Fruit fly (Drosophila melanogaster) whole organism, embryonic: Measurements from ENCODE around the gene CG7432.

ENCODE experiments used
- ATbp ChIP-seq: fragments of 200-800 bp; sonication (Bioruptor generic); optimal IDR thresholded peaks from 2 replicates; lab custom pipeline; 2017; ENCODE audit warnings: missing biosample characterization, mild to moderate bottlenecking, missing genetic modification characterization, missing genetic modification reagents
- Ada2b ChIP-seq: fragments of 200-800 bp; sonication (Bioruptor generic); IDR thresholded peaks from 2 replicates; pipeline ENCODE4 v1.3.6; 2022; ENCODE audit warnings: missing biosample characterization, missing genetic modification characterization
- BEAF-32 ChIP-seq: fragments of 200-800 bp; sonication (Bioruptor generic); optimal IDR thresholded peaks from 3 replicates; lab custom pipeline; 2017; ENCODE audit warnings: missing biosample characterization, missing genetic modification characterization, mild to moderate bottlenecking, moderate library complexity, missing genetic modification reagents
- Blimp-1 ChIP-seq: fragments of 200-800 bp; sonication (Bioruptor generic); optimal IDR thresholded peaks from 3 replicates; lab custom pipeline; 2018; ENCODE audit warnings: missing biosample characterization, missing genetic modification characterization, mild to moderate bottlenecking, moderate library complexity, missing genetic modification reagents
- CG10274 ChIP-seq: fragments of 200-800 bp; sonication (Bioruptor generic); optimal IDR thresholded peaks from 3 replicates; lab custom pipeline; 2017; ENCODE audit warnings: missing biosample characterization, mild to moderate bottlenecking, missing genetic modification characterization
- CG10462 ChIP-seq: fragments of 200-800 bp; sonication (Bioruptor generic); optimal IDR thresholded peaks from 2 replicates; lab custom pipeline; 2016; ENCODE audit warnings: missing biosample characterization, missing genetic modification characterization
- CG11093 ChIP-seq: fragments of 200-800 bp; sonication (Bioruptor generic); IDR thresholded peaks from 3 replicates; pipeline ENCODE4 v1.3.6; 2022; ENCODE audit warnings: missing biosample characterization, missing genetic modification characterization
- CG11695 ChIP-seq: fragments of 200-800 bp; sonication (Bioruptor generic); IDR thresholded peaks from 3 replicates; pipeline ENCODE4 v1.3.6; 2022; ENCODE audit warnings: missing biosample characterization, missing genetic modification characterization
- CG12769 ChIP-seq: fragments of 200-800 bp; sonication (Bioruptor generic); optimal IDR thresholded peaks from 2 replicates; lab custom pipeline; 2019; ENCODE audit warnings: missing biosample characterization, mild to moderate bottlenecking, missing genetic modification characterization, moderate library complexity
- CG13296 ChIP-seq: fragments of 200-800 bp; sonication (Bioruptor generic); optimal IDR thresholded peaks from 3 replicates; lab custom pipeline; 2018; ENCODE audit warnings: missing biosample characterization, mild to moderate bottlenecking, missing genetic modification characterization
- CG13624 ChIP-seq: fragments of 200-800 bp; sonication (Bioruptor generic); optimal IDR thresholded peaks from 2 replicates; lab custom pipeline; 2016; ENCODE audit warnings: missing biosample characterization, missing genetic modification characterization
- CG14014 ChIP-seq: fragments of 200-800 bp; sonication (Bioruptor generic); IDR thresholded peaks from 2 replicates; pipeline ENCODE4 v1.3.6; 2022; ENCODE audit warnings: missing biosample characterization, missing genetic modification characterization
- CG14441 ChIP-seq: fragments of 200-800 bp; sonication (Bioruptor generic); IDR thresholded peaks from 2 replicates; pipeline ENCODE4 v1.3.6; 2022; ENCODE audit warnings: missing biosample characterization, missing genetic modification characterization
- CG1647 ChIP-seq: fragments of 200-800 bp; sonication (Bioruptor generic); optimal IDR thresholded peaks from 3 replicates; lab custom pipeline; 2016; ENCODE audit warnings: missing biosample characterization, missing genetic modification characterization
- CG18011 ChIP-seq: fragments of 200-800 bp; sonication (Bioruptor generic); optimal IDR thresholded peaks from 2 replicates; lab custom pipeline; 2017; ENCODE audit warnings: missing biosample characterization, missing genetic modification characterization, mild to moderate bottlenecking, moderate library complexity, missing genotype
- CG18599 ChIP-seq: fragments of 200-800 bp; sonication (Bioruptor generic); optimal IDR thresholded peaks from 3 replicates; lab custom pipeline; 2017; ENCODE audit warnings: missing biosample characterization, missing genetic modification characterization, mild to moderate bottlenecking, moderate library complexity, missing genetic modification reagents
- CG2116 ChIP-seq: fragments of 200-800 bp; sonication (Bioruptor generic); optimal IDR thresholded peaks from 3 replicates; lab custom pipeline; 2018; ENCODE audit warnings: missing biosample characterization, mild to moderate bottlenecking, missing genetic modification characterization
- CG31441 ChIP-seq: fragments of 200-800 bp; sonication (Bioruptor generic); IDR thresholded peaks from 2 replicates; pipeline ENCODE4 v1.3.6; 2022; ENCODE audit warnings: missing biosample characterization, missing genetic modification characterization
- CG33557 ChIP-seq: fragments of 200-800 bp; sonication (Bioruptor generic); optimal IDR thresholded peaks from 2 replicates; lab custom pipeline; 2019; ENCODE audit warnings: missing biosample characterization, mild to moderate bottlenecking, missing genetic modification characterization, moderate library complexity
- CG4404 ChIP-seq: fragments of 200-800 bp; sonication (Bioruptor generic); IDR thresholded peaks from 2 replicates; pipeline ENCODE4 v1.3.6; 2022; ENCODE audit warnings: missing biosample characterization, missing genetic modification characterization
- CG7786 ChIP-seq: fragments of 200-800 bp; sonication (Bioruptor generic); optimal IDR thresholded peaks from 2 replicates; lab custom pipeline; 2016; ENCODE audit warnings: missing biosample characterization, missing genetic modification characterization
- CG7987 ChIP-seq: fragments of 200-800 bp; sonication (Bioruptor generic); optimal IDR thresholded peaks from 2 replicates; lab custom pipeline; 2018; ENCODE audit warnings: missing biosample characterization, mild to moderate bottlenecking, missing genetic modification characterization, moderate library complexity
- CG8089 ChIP-seq: fragments of 200-800 bp; sonication (Bioruptor generic); optimal IDR thresholded peaks from 3 replicates; lab custom pipeline; 2016; ENCODE audit warnings: missing biosample characterization, missing genetic modification characterization
- E2f1 ChIP-seq: fragments of 200-800 bp; sonication (Bioruptor generic); IDR thresholded peaks from 2 replicates; pipeline ENCODE4 v1.3.6; 2022; ENCODE audit warnings: missing biosample characterization, missing genetic modification characterization
- Fer2 ChIP-seq: fragments of 200-800 bp; sonication (Bioruptor generic); optimal IDR thresholded peaks from 2 replicates; lab custom pipeline; 2018; ENCODE audit warnings: missing biosample characterization, mild to moderate bottlenecking, missing genetic modification characterization, moderate library complexity
- Mad ChIP-seq: fragments of 200-800 bp; sonication (Bioruptor generic); optimal IDR thresholded peaks from 2 replicates; lab custom pipeline; 2016; ENCODE audit warnings: missing biosample characterization, missing genetic modification characterization
- Med ChIP-seq: fragments of 200-800 bp; sonication (Bioruptor generic); peaks from one replicate; lab custom pipeline; 2016; ENCODE audit warnings: missing biosample characterization, missing genetic modification characterization, mild to moderate bottlenecking, inconsistent platforms, moderate library complexity
- Mes4 ChIP-seq: fragments of 200-800 bp; sonication (Bioruptor generic); optimal IDR thresholded peaks from 2 replicates; lab custom pipeline; 2016; ENCODE audit warnings: missing biosample characterization, missing genetic modification characterization
- Nf-YA ChIP-seq: fragments of 200-800 bp; sonication (Bioruptor generic); IDR thresholded peaks from 2 replicates; pipeline ENCODE4 v1.3.6; 2022; ENCODE audit warnings: missing biosample characterization, missing genetic modification characterization
- Nf-YB ChIP-seq: fragments of 200-800 bp; sonication (Bioruptor generic); optimal IDR thresholded peaks from 3 replicates; lab custom pipeline; 2019; ENCODE audit warnings: missing biosample characterization, mild to moderate bottlenecking, missing genetic modification characterization, moderate library complexity
- Scr ChIP-seq: fragments of 200-800 bp; sonication (Bioruptor generic); IDR thresholded peaks from 2 replicates; pipeline ENCODE4 v1.3.6; 2022; ENCODE audit warnings: missing biosample characterization, missing genetic modification characterization; ENCODE audit not compliant: partially characterized antibody
- Sin3A ChIP-seq: fragments of >200 bp; optimal IDR thresholded peaks from 2 replicates; lab custom pipeline; 2018
- Six4 ChIP-seq: fragments of 200-800 bp; sonication (Bioruptor generic); optimal IDR thresholded peaks from 2 replicates; lab custom pipeline; 2016; ENCODE audit warnings: missing biosample characterization, missing genetic modification characterization
- aop ChIP-seq: fragments of 200-800 bp; sonication (Bioruptor generic); IDR thresholded peaks from 2 replicates; pipeline ENCODE4 v1.3.6; 2022; ENCODE audit warnings: missing biosample characterization, missing genetic modification characterization
- cg ChIP-seq: fragments of 200-800 bp; sonication (Bioruptor generic); optimal IDR thresholded peaks from 3 replicates; lab custom pipeline; 2019; ENCODE audit warnings: missing biosample characterization, mild to moderate bottlenecking, missing genetic modification characterization, moderate library complexity
- crc ChIP-seq: fragments of 200-800 bp; sonication (Bioruptor generic); optimal IDR thresholded peaks from 2 replicates; lab custom pipeline; 2016; ENCODE audit warnings: missing biosample characterization, missing genetic modification characterization
- croc ChIP-seq: fragments of 200-800 bp; sonication (Bioruptor generic); conservative IDR thresholded peaks from 3 replicates; pipeline ENCODE4 v1.3.6; 2022; ENCODE audit warnings: missing biosample characterization, missing genetic modification characterization
- disco-r ChIP-seq: fragments of 200-800 bp; sonication (Bioruptor generic); optimal IDR thresholded peaks from 2 replicates; lab custom pipeline; 2016; ENCODE audit warnings: missing biosample characterization, missing genetic modification characterization
- emc ChIP-seq: fragments of 200-800 bp; sonication (Bioruptor generic); optimal IDR thresholded peaks from 2 replicates; lab custom pipeline; 2016; ENCODE audit warnings: missing biosample characterization, missing genetic modification characterization
- fd102C ChIP-seq: fragments of 200-800 bp; sonication (Bioruptor generic); optimal IDR thresholded peaks from 2 replicates; lab custom pipeline; 2018; ENCODE audit warnings: missing biosample characterization, mild to moderate bottlenecking, missing genetic modification characterization, moderate library complexity
- h ChIP-seq: fragments of >200 bp; optimal IDR thresholded peaks from 2 replicates; lab custom pipeline; 2017
- mld ChIP-seq: fragments of 200-800 bp; sonication (Bioruptor generic); IDR thresholded peaks from 3 replicates; pipeline ENCODE4 v1.3.6; 2022; ENCODE audit warnings: missing biosample characterization, missing genetic modification characterization; ENCODE audit not compliant: partially characterized antibody
- nom ChIP-seq: fragments of 200-800 bp; sonication (Bioruptor generic); optimal IDR thresholded peaks from 2 replicates; lab custom pipeline; 2017; ENCODE audit warnings: missing biosample characterization, missing genetic modification characterization, mild to moderate bottlenecking, moderate library complexity, missing genetic modification reagents
- org-1 ChIP-seq: fragments of 200-800 bp; sonication (Bioruptor generic); optimal IDR thresholded peaks from 2 replicates; lab custom pipeline; 2017; ENCODE audit warnings: missing biosample characterization, missing genetic modification characterization
- p53 ChIP-seq: fragments of 200-800 bp; sonication (Bioruptor generic); optimal IDR thresholded peaks from 2 replicates; lab custom pipeline; 2016; ENCODE audit warnings: missing biosample characterization, missing genetic modification characterization
- phol ChIP-seq: fragments of 200-800 bp; sonication (Bioruptor generic); optimal IDR thresholded peaks from 3 replicates; lab custom pipeline; 2018; ENCODE audit warnings: missing biosample characterization, mild to moderate bottlenecking, missing genetic modification characterization, moderate library complexity
- shn ChIP-seq: fragments of 200-800 bp; sonication (Bioruptor generic); optimal IDR thresholded peaks from 3 replicates; lab custom pipeline; 2016; ENCODE audit warnings: missing biosample characterization, missing genetic modification characterization
- sim ChIP-seq: fragments of 200-800 bp; sonication (Bioruptor generic); IDR thresholded peaks from 2 replicates; pipeline ENCODE4 v1.3.6; 2022; ENCODE audit warnings: missing biosample characterization, missing genetic modification characterization
- ttk ChIP-seq: fragments of 200-800 bp; sonication (Bioruptor generic); IDR thresholded peaks from 2 replicates; pipeline ENCODE4 v2.1.2; 2022; ENCODE audit warnings: missing biosample characterization, missing genetic modification characterization
- vnd ChIP-seq: fragments of 200-800 bp; sonication (Bioruptor generic); IDR thresholded peaks from 3 replicates; pipeline ENCODE4 v1.3.6; 2022; ENCODE audit warnings: missing biosample characterization, missing genetic modification characterization; ENCODE audit not compliant: partially characterized antibody
- vvl ChIP-seq: fragments of 200-800 bp; sonication (Bioruptor generic); IDR thresholded peaks from 2 replicates; pipeline ENCODE4 v1.3.6; 2022; ENCODE audit warnings: missing biosample characterization, missing genetic modification characterization

The CG7432 gene

DNA sequence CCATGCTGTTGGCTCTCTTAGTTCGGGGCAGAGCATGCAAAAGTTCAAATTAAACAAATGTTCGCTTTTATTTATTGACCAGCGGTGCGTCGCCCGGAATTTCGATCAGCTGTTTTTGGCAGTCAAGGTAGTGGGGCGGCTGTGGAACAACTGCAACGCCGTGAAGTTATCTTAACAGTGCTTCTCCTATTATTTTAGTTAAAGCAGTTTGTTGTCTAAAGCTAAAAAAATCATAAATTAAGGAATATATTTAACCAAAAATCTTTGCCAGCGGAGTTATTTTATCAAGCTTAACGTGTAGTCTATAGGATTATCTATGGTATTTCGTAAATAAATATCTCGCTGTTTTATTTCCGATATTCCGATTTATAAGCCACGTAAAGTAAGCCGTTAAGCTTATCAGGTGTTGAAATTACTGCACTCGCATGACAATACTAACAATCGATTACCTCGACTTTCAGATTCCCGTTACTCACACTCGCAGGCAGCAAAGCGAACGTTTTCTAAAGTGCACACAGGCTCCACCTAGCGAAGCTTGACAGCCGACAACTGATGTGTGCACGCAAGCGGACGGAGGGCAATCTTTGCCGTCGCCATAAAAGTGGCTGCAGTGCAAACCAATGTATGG lies 16.4 kb upstream of the CG7432 start, which contains the start of the genes CG6195 and CG31220 (continued):
- TF ChIP-seq Ada2b (GFP tag; lab: Robert Waterston, UW) (no peak), Mes4 (GFP tag; lab: Kevin White, UChicago) (peak; percentile 28), croc (GFP tag; lab: Robert Waterston, UW) (no peak), vvl (GFP tag; lab: Robert Waterston, UW) (peak; percentile 64), ttk (GFP tag; lab: Robert Waterston, UW) (no peak), nom (GFP tag; lab: Kevin White, UChicago) (no peak), p53 (no peak), CG31441 (GFP tag; lab: Robert Waterston, UW) (no peak), CG12769 (tag; lab: Kevin White, UChicago) (no peak), Med (GFP tag; lab: Kevin White, UChicago) (peak; percentile 90), Scr (GFP tag; lab: Robert Waterston, UW) (peak; percentile 39; the same call in 1 of the 2 replicates), CG1647 (GFP tag; lab: Kevin White, UChicago) (no peak), CG4404 (GFP tag; lab: Robert Waterston, UW) (no peak), vnd (GFP tag; lab: Robert Waterston, UW) (no peak), CG11093 (no peak), CG7786 (GFP tag; lab: Kevin White, UChicago) (no peak), ATbp (no peak), shn (GFP tag; lab: Kevin White, UChicago) (no peak), CG7987 (GFP tag; lab: Kevin White, UChicago) (no peak), CG13624 (no peak), emc (GFP tag; lab: Kevin White, UChicago) (no peak), Nf-YA (GFP tag; lab: Robert Waterston, UW) (0 out of 2 replicates have a peak, but pooled peaks have one; percentile 13), BEAF-32 (GFP tag; lab: Kevin White, UChicago) (peak; percentile 56), disco-r (no peak), mld (no peak), CG2116 (GFP tag; lab: Kevin White, UChicago) (peak; percentile 45), Mad (GFP tag; lab: Kevin White, UChicago) (no peak), CG10462 (GFP tag; lab: Kevin White, UChicago) (peak; percentile 74), CG18011 (GFP tag; lab: Kevin White, UChicago) (no peak), CG10274 (GFP tag; lab: Kevin White, UChicago) (no peak), h (lab: Kevin White, UChicago) (no peak), Six4 (GFP tag; lab: Kevin White, UChicago) (no peak), CG33557 (GFP tag; lab: Kevin White, UChicago) (no peak), sim (no peak), CG13296 (GFP tag; lab: Kevin White, UChicago) (no peak), CG18599 (GFP tag; lab: Kevin White, UChicago) (no peak), Nf-YB (GFP tag; lab: Kevin White, UChicago) (no peak), aop (GFP tag; lab: Robert Waterston, UW) (no peak), E2f1 (no peak), cg (GFP tag; lab: Kevin White, UChicago) (no peak), CG11695 (GFP tag; lab: Robert Waterston, UW) (no peak), Blimp-1 (no peak), Fer2 (no peak), crc (no peak), org-1 (GFP tag; lab: Kevin White, UChicago) (no peak), CG14441 (GFP tag; lab: Robert Waterston, UW) (no peak), CG8089 (GFP tag; lab: Kevin White, UChicago) (peak; percentile 23), fd102C (GFP tag; lab: Kevin White, UChicago) (no peak), Sin3A (lab: Kevin White, UChicago) (peak; percentile 48), phol (no peak), CG14014 (GFP tag; lab: Robert Waterston, UW) (peak; percentile 29; the same call in 1 of the 2 replicates)
